Fruit fly (Drosophila melanogaster) S2 (cell line): Measurements from ENCODE around the gene Cp38.

Experiments
- CG8478 ChIP-seq: fragments of >200 bp; optimal IDR thresholded peaks from 2 replicates; lab custom pipeline; 2018
- CTCF ChIP-seq, 2 experiments: fragments of >200 bp; optimal IDR thresholded peaks; 2 replicates each; lab custom pipeline; 2018

dm6 chrX:8496362-8496761 is 14.7 kb downstream of the Cp38 start:
- TF ChIP-seq CG8478 (lab: Kevin White, UChicago) (no peak), CTCF (optimal IDR thresholded peaks at IDR 0.05; lab: Kevin White, UChicago) (no peak)
